Fruit fly (Drosophila melanogaster) whole organism, embryonic: ENCODE data around the gene CG17572.

Experiments
- Ada2b ChIP-seq: fragments of 200-800 bp; sonication (Bioruptor generic); IDR thresholded peaks from 2 replicates; pipeline ENCODE4 v1.3.6; 2022; ENCODE audit warnings: missing biosample characterization, missing genetic modification characterization
- Atf-2 ChIP-seq: fragments of 200-800 bp; sonication (Bioruptor generic); optimal IDR thresholded peaks from 2 replicates; lab custom pipeline; 2016; ENCODE audit warnings: missing biosample characterization, missing genetic modification characterization
- BEAF-32 ChIP-seq: fragments of 200-800 bp; sonication (Bioruptor generic); optimal IDR thresholded peaks from 3 replicates; lab custom pipeline; 2017; ENCODE audit warnings: missing biosample characterization, missing genetic modification characterization, mild to moderate bottlenecking, moderate library complexity, missing genetic modification reagents
- BtbVII ChIP-seq: fragments of 200-800 bp; sonication (Bioruptor generic); optimal IDR thresholded peaks from 3 replicates; lab custom pipeline; 2017; ENCODE audit warnings: missing biosample characterization, mild to moderate bottlenecking, missing genetic modification characterization
- CG10147 ChIP-seq: fragments of 200-800 bp; sonication (Bioruptor generic); optimal IDR thresholded peaks from 2 replicates; lab custom pipeline; 2019; ENCODE audit warnings: missing biosample characterization, mild to moderate bottlenecking, missing genetic modification characterization, moderate library complexity
- CG11247 ChIP-seq: fragments of 200-800 bp; sonication (Bioruptor generic); IDR thresholded peaks from 2 replicates; pipeline ENCODE4 v1.3.6; 2022; ENCODE audit warnings: missing biosample characterization, missing genetic modification characterization
- CG11504 ChIP-seq: fragments of 200-800 bp; sonication (Bioruptor generic); optimal IDR thresholded peaks from 3 replicates; lab custom pipeline; 2019; ENCODE audit warnings: missing biosample characterization, mild to moderate bottlenecking, missing genetic modification characterization, moderate library complexity
- CG12104 ChIP-seq: fragments of 200-800 bp; sonication (Bioruptor generic); optimal IDR thresholded peaks from 3 replicates; lab custom pipeline; 2016; ENCODE audit warnings: missing biosample characterization, missing genetic modification characterization
- CG13894 ChIP-seq: fragments of 200-800 bp; sonication (Bioruptor generic); optimal IDR thresholded peaks from 3 replicates; lab custom pipeline; 2018; ENCODE audit warnings: missing biosample characterization, mild to moderate bottlenecking, missing genetic modification characterization, moderate library complexity
- CG15479 ChIP-seq: fragments of 200-800 bp; sonication (Bioruptor generic); optimal IDR thresholded peaks from 3 replicates; lab custom pipeline; 2019; ENCODE audit warnings: missing biosample characterization, mild to moderate bottlenecking, missing genetic modification characterization, moderate library complexity
- CG15696 ChIP-seq: fragments of 200-800 bp; sonication (Bioruptor generic); optimal IDR thresholded peaks from 2 replicates; lab custom pipeline; 2019; ENCODE audit warnings: missing biosample characterization, mild to moderate bottlenecking, missing genetic modification characterization, moderate library complexity
- CG1603 ChIP-seq: fragments of 200-800 bp; sonication (Bioruptor generic); optimal IDR thresholded peaks from 2 replicates; lab custom pipeline; 2019; ENCODE audit warnings: missing biosample characterization, mild to moderate bottlenecking, missing genetic modification characterization, moderate library complexity
- CG17568 ChIP-seq: fragments of 200-800 bp; sonication (Bioruptor generic); optimal IDR thresholded peaks from 2 replicates; lab custom pipeline; 2018; ENCODE audit warnings: missing biosample characterization, mild to moderate bottlenecking, missing genetic modification characterization, moderate library complexity
- CG1792 ChIP-seq: fragments of 200-800 bp; sonication (Bioruptor generic); optimal IDR thresholded peaks from 2 replicates; lab custom pipeline; 2016; ENCODE audit warnings: missing biosample characterization, missing genetic modification characterization
- CG18262 ChIP-seq: fragments of 200-800 bp; optimal IDR thresholded peaks from 3 replicates; lab custom pipeline; 2019; ENCODE audit warnings: missing biosample characterization, mild to moderate bottlenecking, missing genetic modification characterization, moderate library complexity
- CG2202 ChIP-seq: fragments of 200-800 bp; sonication (Bioruptor generic); optimal IDR thresholded peaks from 2 replicates; lab custom pipeline; 2018; ENCODE audit warnings: missing biosample characterization, mild to moderate bottlenecking, missing genetic modification characterization
- CG3163 ChIP-seq: fragments of 200-800 bp; sonication (Bioruptor generic); optimal IDR thresholded peaks from 3 replicates; lab custom pipeline; 2016; ENCODE audit warnings: missing biosample characterization, missing genetic modification characterization
- CG33557 ChIP-seq: fragments of 200-800 bp; sonication (Bioruptor generic); optimal IDR thresholded peaks from 2 replicates; lab custom pipeline; 2019; ENCODE audit warnings: missing biosample characterization, mild to moderate bottlenecking, missing genetic modification characterization, moderate library complexity
- CG3847 ChIP-seq: fragments of 200-800 bp; sonication (Bioruptor generic); IDR thresholded peaks from 2 replicates; pipeline ENCODE4 v1.3.6; 2022; ENCODE audit warnings: missing biosample characterization, missing genetic modification characterization
- CG4424 ChIP-seq: fragments of 200-800 bp; sonication (Bioruptor generic); optimal IDR thresholded peaks from 3 replicates; lab custom pipeline; 2016; ENCODE audit warnings: missing biosample characterization, missing genetic modification characterization
- CG6683 ChIP-seq: fragments of 200-800 bp; sonication (Bioruptor generic); optimal IDR thresholded peaks from 2 replicates; lab custom pipeline; 2017; ENCODE audit warnings: missing biosample characterization, mild to moderate bottlenecking, missing genetic modification characterization, missing genetic modification reagents
- CG6813 ChIP-seq: fragments of 200-800 bp; sonication (Bioruptor generic); optimal IDR thresholded peaks from 2 replicates; lab custom pipeline; 2017; ENCODE audit warnings: missing biosample characterization, missing genetic modification characterization, mild to moderate bottlenecking, moderate library complexity, missing genetic modification reagents
- CG8478 ChIP-seq: fragments of >200 bp; optimal IDR thresholded peaks from 2 replicates; lab custom pipeline; 2018
- CG9817 ChIP-seq: fragments of 200-800 bp; sonication (Bioruptor generic); optimal IDR thresholded peaks from 2 replicates; lab custom pipeline; 2018; ENCODE audit warnings: missing biosample characterization, mild to moderate bottlenecking, missing genetic modification characterization, moderate library complexity
- CG9876 ChIP-seq: fragments of 200-800 bp; sonication (Bioruptor generic); optimal IDR thresholded peaks from 2 replicates; lab custom pipeline; 2016; ENCODE audit warnings: missing biosample characterization, missing genetic modification characterization
- Deaf1 ChIP-seq: fragments of 200-800 bp; optimal IDR thresholded peaks from 3 replicates; lab custom pipeline; 2019; ENCODE audit warnings: missing biosample characterization, mild to moderate bottlenecking, missing genetic modification characterization, moderate library complexity
- Drgx ChIP-seq: fragments of 200-800 bp; sonication (Bioruptor generic); IDR thresholded peaks from 2 replicates; pipeline ENCODE4 v1.3.6; 2022; ENCODE audit warnings: missing biosample characterization, missing genetic modification characterization
- Fer3 ChIP-seq: fragments of 200-800 bp; sonication (Bioruptor generic); optimal IDR thresholded peaks from 2 replicates; lab custom pipeline; 2018; ENCODE audit warnings: missing biosample characterization, mild to moderate bottlenecking, missing genetic modification characterization, moderate library complexity
- Gsc ChIP-seq: fragments of 200-800 bp; sonication (Bioruptor generic); IDR thresholded peaks from 2 replicates; pipeline ENCODE4 v1.3.6; 2022; ENCODE audit warnings: missing biosample characterization, missing genetic modification characterization
- H2.0 ChIP-seq: fragments of 200-800 bp; sonication (Bioruptor generic); IDR thresholded peaks from 2 replicates; pipeline ENCODE4 v1.3.6; 2022; ENCODE audit warnings: missing biosample characterization, missing genetic modification characterization
- Hey ChIP-seq: fragments of 200-800 bp; sonication (Bioruptor generic); optimal IDR thresholded peaks from 3 replicates; lab custom pipeline; 2018; ENCODE audit warnings: missing biosample characterization, mild to moderate bottlenecking, missing genetic modification characterization
- Hmr ChIP-seq: fragments of 200-800 bp; sonication (Bioruptor generic); optimal IDR thresholded peaks from 3 replicates; lab custom pipeline; 2017; ENCODE audit warnings: mild to moderate bottlenecking, missing biosample characterization, missing genetic modification reagents, missing genetic modification characterization
- Hr51 ChIP-seq, 2 experiments: fragments of 200-800 bp; sonication (Bioruptor generic); optimal IDR thresholded peaks; 2 replicates in 1 of 2; 3 replicates in 1 of 2; lab custom pipeline; 2016 to 2018; ENCODE audit warnings: missing biosample characterization in 2 of 2, missing genetic modification characterization in 2 of 2, mild to moderate bottlenecking in 1 of 2, moderate library complexity in 1 of 2
- MESR4 ChIP-seq: fragments of 200-800 bp; sonication (Bioruptor generic); optimal IDR thresholded peaks from 2 replicates; lab custom pipeline; 2018; ENCODE audit warnings: missing biosample characterization, mild to moderate bottlenecking, missing genetic modification characterization, moderate library complexity
- Xrp1 ChIP-seq: fragments of 200-800 bp; sonication (Bioruptor generic); IDR thresholded peaks from 2 replicates; pipeline ENCODE4 v1.3.6; 2022; ENCODE audit warnings: missing biosample characterization, missing genetic modification characterization
- cad ChIP-seq: fragments of >200 bp; optimal IDR thresholded peaks from 2 replicates; lab custom pipeline; 2017; ENCODE audit warnings: missing biosample characterization, missing genetic modification characterization
- chm ChIP-seq: fragments of 200-800 bp; sonication (Bioruptor generic); IDR thresholded peaks from 2 replicates; pipeline ENCODE4 v1.3.6; 2022; ENCODE audit warnings: missing biosample characterization, missing genetic modification characterization
- ci ChIP-seq: fragments of 200-800 bp; sonication (Bioruptor generic); IDR thresholded peaks from 3 replicates; pipeline ENCODE4 v1.3.6; 2022; ENCODE audit warnings: missing biosample characterization, missing genetic modification characterization
- dan ChIP-seq: fragments of 200-800 bp; sonication (Bioruptor generic); IDR thresholded peaks from 2 replicates; pipeline ENCODE4 v1.3.6; 2022; ENCODE audit warnings: missing biosample characterization, missing genetic modification characterization
- kni ChIP-seq: fragments of 200-800 bp; sonication (Bioruptor generic); optimal IDR thresholded peaks from 3 replicates; lab custom pipeline; 2017; ENCODE audit warnings: mild to moderate bottlenecking, missing biosample characterization, missing genetic modification reagents, missing genetic modification characterization
- lilli ChIP-seq: fragments of 200-800 bp; sonication (Bioruptor generic); optimal IDR thresholded peaks from 3 replicates; lab custom pipeline; 2016; ENCODE audit warnings: missing biosample characterization, missing genetic modification characterization
- nerfin-1 ChIP-seq: fragments of 200-800 bp; sonication (Bioruptor generic); optimal IDR thresholded peaks from 3 replicates; lab custom pipeline; 2019; ENCODE audit warnings: missing biosample characterization, mild to moderate bottlenecking, missing genetic modification characterization, moderate library complexity
- pum ChIP-seq: fragments of 200-800 bp; sonication (Bioruptor generic); optimal IDR thresholded peaks from 2 replicates; lab custom pipeline; 2016; ENCODE audit warnings: missing biosample characterization, missing genetic modification characterization
- ro ChIP-seq: fragments of 200-800 bp; sonication (Bioruptor generic); IDR thresholded peaks from 2 replicates; pipeline ENCODE4 v1.3.6; 2022; ENCODE audit warnings: missing biosample characterization, missing genetic modification characterization
- sd ChIP-seq: fragments of 200-800 bp; sonication (Bioruptor generic); optimal IDR thresholded peaks from 3 replicates; lab custom pipeline; 2018; ENCODE audit warnings: missing biosample characterization, mild to moderate bottlenecking, missing genetic modification characterization, moderate library complexity
- slou ChIP-seq: fragments of 200-800 bp; sonication (Bioruptor generic); optimal IDR thresholded peaks from 3 replicates; lab custom pipeline; 2016; ENCODE audit warnings: missing biosample characterization, missing genetic modification characterization
- slp2 ChIP-seq: fragments of 200-800 bp; sonication (Bioruptor generic); optimal IDR thresholded peaks from 2 replicates; lab custom pipeline; 2016; ENCODE audit warnings: missing biosample characterization, missing genetic modification characterization
- sob ChIP-seq: fragments of 200-800 bp; sonication (Bioruptor generic); IDR thresholded peaks from 2 replicates; pipeline ENCODE4 v1.3.6; 2022; ENCODE audit warnings: missing biosample characterization, missing genetic modification characterization
- sr ChIP-seq: fragments of 200-800 bp; sonication (Bioruptor generic); IDR thresholded peaks from 3 replicates; pipeline ENCODE4 v1.3.6; 2022; ENCODE audit warnings: missing biosample characterization, missing genetic modification characterization

Gene CG17572

DNA sequence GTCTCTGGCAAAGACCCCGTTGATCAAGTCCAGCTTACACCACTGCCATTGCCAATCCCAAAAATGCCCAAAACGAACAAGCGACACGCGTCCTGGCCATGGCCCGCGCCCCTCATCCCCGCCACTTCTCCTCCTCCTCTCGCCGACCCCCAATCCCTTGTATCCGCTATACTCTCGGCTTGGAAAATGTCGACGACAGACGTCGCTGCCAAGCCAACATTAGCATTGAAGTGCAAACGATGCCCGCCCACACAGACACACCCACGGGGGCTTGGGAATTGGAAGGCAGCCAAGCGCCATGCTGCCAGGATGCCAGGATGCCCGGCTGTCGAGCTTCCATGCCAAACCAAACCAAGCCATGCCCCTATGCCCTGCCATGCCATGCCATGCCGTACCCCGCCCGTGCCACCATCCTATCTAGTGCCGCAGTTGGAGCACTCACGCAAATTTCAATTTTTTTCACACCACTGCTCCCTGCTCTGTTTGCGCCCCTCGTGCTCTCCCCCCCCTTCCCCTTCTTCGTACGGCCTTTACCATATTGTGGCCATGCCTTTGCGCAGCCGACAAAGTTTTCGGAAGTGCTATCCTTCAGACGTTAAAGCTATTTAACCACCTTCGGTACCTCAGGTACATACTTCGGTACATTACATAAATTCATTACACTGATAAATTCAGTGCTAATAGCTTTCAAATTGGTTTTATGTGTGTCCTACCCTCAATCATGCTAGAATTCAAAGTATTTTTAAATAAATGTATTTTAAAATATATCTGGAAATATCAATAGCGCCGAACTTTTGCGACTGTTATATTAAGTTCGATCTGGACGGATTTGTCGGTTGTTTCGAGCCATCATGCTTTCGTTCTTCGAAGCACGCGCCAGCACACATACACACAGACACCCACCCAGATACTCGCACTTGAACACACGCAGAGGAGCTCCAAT, 52.4 kb downstream of the CG17572 start (continued):
- TF ChIP-seq sd (tag; lab: Kevin White, UChicago): peak; percentile 53
- peak; percentile 53 for TF ChIP-seq CG1603 (tag; lab: Kevin White, UChicago)
- TF ChIP-seq CG15479 (GFP tag; lab: Kevin White, UChicago): no peak
- TF ChIP-seq CG2202 (tag; lab: Kevin White, UChicago): peak; percentile 66
- no peak for TF ChIP-seq BEAF-32
- TF ChIP-seq CG18262: peak; percentile 82
- TF ChIP-seq CG6813: peak; percentile 57
- no peak for TF ChIP-seq CG8478 (lab: Kevin White, UChicago)
- peak; percentile 37 for TF ChIP-seq CG33557 (GFP tag; lab: Kevin White, UChicago)
- TF ChIP-seq CG3847 (GFP tag; lab: Robert Waterston, UW): peak; percentile 69
- TF ChIP-seq Ada2b (GFP tag; lab: Robert Waterston, UW): peak; percentile 65
- TF ChIP-seq CG17568 (GFP tag; lab: Kevin White, UChicago): peak; percentile 67
- no peak for TF ChIP-seq kni
- TF ChIP-seq lilli (GFP tag; lab: Kevin White, UChicago): peak; percentile 72
- TF ChIP-seq CG11247 (GFP tag; lab: Robert Waterston, UW): peak; percentile 66
- TF ChIP-seq H2.0 (GFP tag; lab: Robert Waterston, UW): no peak; the same call in 1 of the 2 replicates
- TF ChIP-seq sr (GFP tag; lab: Robert Waterston, UW): no peak
- TF ChIP-seq ci (GFP tag; lab: Robert Waterston, UW): peak; percentile 76; the same call in 2 of the 3 replicates
- peak; percentile 90 for TF ChIP-seq Hmr (GFP tag; lab: Kevin White, UChicago)
- no peak for TF ChIP-seq CG3163 (GFP tag; lab: Kevin White, UChicago)
- TF ChIP-seq CG6683 (GFP tag; lab: Kevin White, UChicago): peak; percentile 63
- peak; percentile 35 for TF ChIP-seq pum (GFP tag; lab: Kevin White, UChicago)
- peak; percentile 63 for TF ChIP-seq Deaf1 (tag; lab: Kevin White, UChicago)
- TF ChIP-seq CG10147: peak; percentile 86
- TF ChIP-seq CG4424: peak; percentile 54
- no peak for TF ChIP-seq Gsc (GFP tag; lab: Robert Waterston, UW)
- peak; percentile 8 for TF ChIP-seq CG15696 (tag; lab: Kevin White, UChicago)
- peak; percentile 63 for TF ChIP-seq nerfin-1
- peak; percentile 86 for TF ChIP-seq CG11504 (tag; lab: Kevin White, UChicago)
- no peak for TF ChIP-seq CG1792
- peak; percentile 1 for TF ChIP-seq Atf-2 (GFP tag; lab: Kevin White, UChicago)
- no peak for TF ChIP-seq cad
- peak; percentile 12 to 89 for TF ChIP-seq Hr51 (GFP tag; optimal IDR thresholded peaks at IDR 0.05; lab: Kevin White, UChicago)
- TF ChIP-seq Hey: peak; percentile 89
- no peak for TF ChIP-seq dan (GFP tag; lab: Robert Waterston, UW)
- TF ChIP-seq BtbVII: peak; percentile 77
- TF ChIP-seq CG12104: peak; percentile 51
- TF ChIP-seq Xrp1 (GFP tag; lab: Robert Waterston, UW): peak; percentile 79
- peak; percentile 53; the same call in 1 of the 2 replicates for TF ChIP-seq ro (GFP tag; lab: Robert Waterston, UW)
- TF ChIP-seq Fer3: peak; percentile 68
- no peak for TF ChIP-seq chm (GFP tag; lab: Robert Waterston, UW)
- peak; percentile 16 for TF ChIP-seq MESR4 (GFP tag; lab: Kevin White, UChicago)
- TF ChIP-seq CG13894 (tag; lab: Kevin White, UChicago): peak; percentile 55
- TF ChIP-seq sob (GFP tag; lab: Robert Waterston, UW): peak; percentile 78
- peak; percentile 30 for TF ChIP-seq slp2
- TF ChIP-seq slou (GFP tag; lab: Kevin White, UChicago): peak; percentile 27
- TF ChIP-seq Drgx: no peak
- TF ChIP-seq CG9876 (GFP tag; lab: Kevin White, UChicago): no peak
- TF ChIP-seq CG9817: peak; percentile 75
